Fruit fly (Drosophila melanogaster) whole organism, embryonic: ENCODE data around the gene CG15336.

Experiments
- Awh ChIP-seq: fragments of 200-800 bp; sonication (Bioruptor generic); IDR thresholded peaks from 2 replicates; pipeline ENCODE4, ENCODE4 v1.3.6; 2022; ENCODE audit warnings: missing biosample characterization, missing genetic modification characterization
- CG10147 ChIP-seq: fragments of 200-800 bp; sonication (Bioruptor generic); optimal IDR thresholded peaks from 2 replicates; lab custom pipeline; 2019; ENCODE audit warnings: missing biosample characterization, mild to moderate bottlenecking, missing genetic modification characterization, moderate library complexity
- CG10462 ChIP-seq: fragments of 200-800 bp; sonication (Bioruptor generic); optimal IDR thresholded peaks from 2 replicates; lab custom pipeline; 2016; ENCODE audit warnings: missing biosample characterization, missing genetic modification characterization
- CG12219 ChIP-seq: fragments of 200-800 bp; sonication (Bioruptor generic); optimal IDR thresholded peaks from 3 replicates; lab custom pipeline; 2018; ENCODE audit warnings: missing biosample characterization, mild to moderate bottlenecking, missing genetic modification characterization
- CG2199 ChIP-seq: fragments of 200-800 bp; sonication (Bioruptor generic); IDR thresholded peaks from 3 replicates; pipeline ENCODE4 v1.3.6; 2022; ENCODE audit warnings: missing biosample characterization, missing genetic modification characterization
- CG2202 ChIP-seq: fragments of 200-800 bp; sonication (Bioruptor generic); optimal IDR thresholded peaks from 2 replicates; lab custom pipeline; 2018; ENCODE audit warnings: missing biosample characterization, mild to moderate bottlenecking, missing genetic modification characterization
- CG32532 ChIP-seq: fragments of 200-800 bp; sonication (Bioruptor generic); IDR thresholded peaks from 2 replicates; pipeline ENCODE4 v1.3.6; 2022; ENCODE audit warnings: missing biosample characterization, missing genetic modification characterization
- CG3281 ChIP-seq: fragments of 200-800 bp; sonication (Bioruptor generic); optimal IDR thresholded peaks from 3 replicates; lab custom pipeline; 2017; ENCODE audit warnings: missing biosample characterization, mild to moderate bottlenecking, missing genetic modification characterization
- CG33557 ChIP-seq: fragments of 200-800 bp; sonication (Bioruptor generic); optimal IDR thresholded peaks from 2 replicates; lab custom pipeline; 2019; ENCODE audit warnings: missing biosample characterization, mild to moderate bottlenecking, missing genetic modification characterization, moderate library complexity
- CG6175 ChIP-seq: fragments of 200-800 bp; sonication (Bioruptor generic); IDR thresholded peaks from 3 replicates; pipeline ENCODE4 v1.3.6; 2022; ENCODE audit warnings: missing biosample characterization, missing genetic modification characterization
- CG6272 ChIP-seq: fragments of 200-800 bp; sonication (Bioruptor generic); IDR thresholded peaks from 2 replicates; pipeline ENCODE4 v1.3.6; 2022; ENCODE audit warnings: missing biosample characterization, missing genetic modification characterization
- CG7786 ChIP-seq: fragments of 200-800 bp; sonication (Bioruptor generic); optimal IDR thresholded peaks from 2 replicates; lab custom pipeline; 2016; ENCODE audit warnings: missing biosample characterization, missing genetic modification characterization
- CG8290 ChIP-seq, 3 experiments: fragments of 200-800 bp; sonication (Bioruptor generic); optimal IDR thresholded peaks; 2 replicates each; lab custom pipeline; 2016 to 2019; ENCODE audit warnings: missing biosample characterization in 3 of 3, missing genetic modification characterization in 3 of 3, mild to moderate bottlenecking in 2 of 3, moderate library complexity in 1 of 3
- CG9437 ChIP-seq: fragments of 200-800 bp; sonication (Bioruptor generic); optimal IDR thresholded peaks from 2 replicates; lab custom pipeline; 2018; ENCODE audit warnings: missing biosample characterization, mild to moderate bottlenecking, missing genetic modification characterization
- CrebB ChIP-seq: fragments of 200-800 bp; sonication (Bioruptor generic); optimal IDR thresholded peaks from 3 replicates; lab custom pipeline; 2018; ENCODE audit warnings: missing biosample characterization, mild to moderate bottlenecking, missing genetic modification characterization
- Fer1 ChIP-seq: fragments of 200-800 bp; sonication (Bioruptor generic); optimal IDR thresholded peaks from 2 replicates; lab custom pipeline; 2017; ENCODE audit warnings: missing biosample characterization, mild to moderate bottlenecking, missing genetic modification characterization
- HmgD ChIP-seq: fragments of 200-800 bp; sonication (Bioruptor generic); optimal IDR thresholded peaks from 3 replicates; lab custom pipeline; 2016; ENCODE audit warnings: missing biosample characterization, missing genetic modification characterization
- Hr51 ChIP-seq, 2 experiments: fragments of 200-800 bp; sonication (Bioruptor generic); optimal IDR thresholded peaks; 2 replicates in 1 of 2; 3 replicates in 1 of 2; lab custom pipeline; 2016 to 2018; ENCODE audit warnings: missing biosample characterization in 2 of 2, missing genetic modification characterization in 2 of 2, mild to moderate bottlenecking in 1 of 2, moderate library complexity in 1 of 2
- Lim3 ChIP-seq: fragments of 200-800 bp; sonication (Bioruptor generic); IDR thresholded peaks from 2 replicates; pipeline ENCODE4 v1.3.6; 2022; ENCODE audit warnings: missing biosample characterization, missing genetic modification characterization
- NC2α ChIP-seq: fragments of 200-800 bp; sonication (Bioruptor generic); optimal IDR thresholded peaks from 2 replicates; lab custom pipeline; 2016; ENCODE audit warnings: missing biosample characterization, missing genetic modification characterization
- Nf-YC ChIP-seq: fragments of 200-800 bp; optimal IDR thresholded peaks from 3 replicates; lab custom pipeline; 2019; ENCODE audit warnings: missing biosample characterization, mild to moderate bottlenecking, missing genetic modification characterization, moderate library complexity
- PHDP ChIP-seq: fragments of 200-800 bp; sonication (Bioruptor generic); optimal IDR thresholded peaks from 3 replicates; lab custom pipeline; 2018; ENCODE audit warnings: missing biosample characterization, mild to moderate bottlenecking, missing genetic modification characterization, moderate library complexity
- Poxn ChIP-seq: fragments of 200-800 bp; sonication (Bioruptor generic); IDR thresholded peaks from 2 replicates; pipeline ENCODE4 v1.3.6; 2022; ENCODE audit warnings: missing biosample characterization, missing genetic modification characterization
- Ravus ChIP-seq: fragments of 200-800 bp; sonication (Bioruptor generic); IDR thresholded peaks from 2 replicates; pipeline ENCODE4 v1.3.6; 2022; ENCODE audit warnings: missing biosample characterization, missing genetic modification characterization
- Sox100B ChIP-seq: fragments of 200-800 bp; sonication (Bioruptor generic); optimal IDR thresholded peaks from 3 replicates; lab custom pipeline; 2018; ENCODE audit warnings: missing biosample characterization, mild to moderate bottlenecking, missing genetic modification characterization
- TFAM ChIP-seq: fragments of 200-800 bp; sonication (Bioruptor generic); optimal IDR thresholded peaks from 2 replicates; lab custom pipeline; 2017; ENCODE audit warnings: missing biosample characterization, missing genetic modification characterization, inconsistent platforms
- Vsx1 ChIP-seq: fragments of 200-800 bp; sonication (Bioruptor generic); optimal IDR thresholded peaks from 2 replicates; lab custom pipeline; 2017; ENCODE audit warnings: missing biosample characterization, mild to moderate bottlenecking, missing genetic modification characterization, missing genetic modification reagents
- bbx ChIP-seq: fragments of 200-800 bp; sonication (Bioruptor generic); IDR thresholded peaks from 2 replicates; pipeline ENCODE4 v1.3.6; 2022; ENCODE audit warnings: missing biosample characterization, missing genetic modification characterization; ENCODE audit not compliant: partially characterized antibody
- btn ChIP-seq: fragments of 200-800 bp; sonication (Bioruptor generic); optimal IDR thresholded peaks from 2 replicates; lab custom pipeline; 2016; ENCODE audit warnings: missing biosample characterization, missing genetic modification characterization
- caup ChIP-seq: fragments of 200-800 bp; sonication (Bioruptor generic); optimal IDR thresholded peaks from 3 replicates; lab custom pipeline; 2017; ENCODE audit warnings: missing biosample characterization, mild to moderate bottlenecking, missing genetic modification characterization, moderate library complexity; ENCODE audit not compliant: severe bottlenecking
- chinmo ChIP-seq: fragments of 200-800 bp; sonication (Bioruptor generic); IDR thresholded peaks from 4 replicates; pipeline ENCODE4 v1.3.6; 2022; ENCODE audit warnings: missing biosample characterization, missing genetic modification characterization; ENCODE audit not compliant: partially characterized antibody
- cwo ChIP-seq: fragments of 200-800 bp; sonication (Bioruptor generic); optimal IDR thresholded peaks from 3 replicates; lab custom pipeline; 2017; ENCODE audit warnings: missing biosample characterization, missing genetic modification characterization, mild to moderate bottlenecking, moderate library complexity, missing genetic modification reagents
- eve ChIP-seq, 2 experiments: fragments of >200 bp; optimal IDR thresholded peaks; 2 replicates each; lab custom pipeline; 2017; ENCODE audit warnings: missing biosample characterization in 2 of 2, missing genetic modification characterization in 2 of 2
- exex ChIP-seq: fragments of 200-800 bp; sonication (Bioruptor generic); optimal IDR thresholded peaks from 4 replicates; lab custom pipeline; 2018; ENCODE audit warnings: missing biosample characterization, mild to moderate bottlenecking, missing genetic modification characterization, moderate library complexity
- gcm2 ChIP-seq: fragments of 200-800 bp; sonication (Bioruptor generic); optimal IDR thresholded peaks from 2 replicates; lab custom pipeline; 2016; ENCODE audit warnings: missing biosample characterization, missing genetic modification characterization
- hb ChIP-seq: fragments of 200-800 bp; sonication (Bioruptor generic); IDR thresholded peaks from 3 replicates; pipeline ENCODE4 v1.3.6; 2022; ENCODE audit warnings: missing biosample characterization, missing genetic modification characterization; ENCODE audit not compliant: partially characterized antibody
- knrl ChIP-seq: fragments of 200-800 bp; sonication (Bioruptor generic); IDR thresholded peaks from 3 replicates; pipeline ENCODE4 v1.3.6; 2022; ENCODE audit warnings: missing biosample characterization, missing genetic modification characterization; ENCODE audit not compliant: partially characterized antibody
- odd ChIP-seq: fragments of 200-800 bp; sonication (Bioruptor generic); optimal IDR thresholded peaks from 2 replicates; lab custom pipeline; 2017; ENCODE audit warnings: missing biosample characterization, mild to moderate bottlenecking, missing genetic modification characterization
- phol ChIP-seq: fragments of 200-800 bp; sonication (Bioruptor generic); optimal IDR thresholded peaks from 3 replicates; lab custom pipeline; 2018; ENCODE audit warnings: missing biosample characterization, mild to moderate bottlenecking, missing genetic modification characterization, moderate library complexity
- pnt ChIP-seq: fragments of 200-800 bp; sonication (Bioruptor generic); optimal IDR thresholded peaks from 3 replicates; lab custom pipeline; 2016; ENCODE audit warnings: missing biosample characterization, missing genetic modification characterization
- sima ChIP-seq: fragments of 200-800 bp; sonication (Bioruptor generic); optimal IDR thresholded peaks from 2 replicates; lab custom pipeline; 2016; ENCODE audit warnings: missing biosample characterization, missing genetic modification characterization
- slp2 ChIP-seq: fragments of 200-800 bp; sonication (Bioruptor generic); optimal IDR thresholded peaks from 2 replicates; lab custom pipeline; 2016; ENCODE audit warnings: missing biosample characterization, missing genetic modification characterization
- sob ChIP-seq: fragments of 200-800 bp; sonication (Bioruptor generic); IDR thresholded peaks from 2 replicates; pipeline ENCODE4 v1.3.6; 2022; ENCODE audit warnings: missing biosample characterization, missing genetic modification characterization
- tio ChIP-seq: fragments of 200-800 bp; sonication (Bioruptor generic); optimal IDR thresholded peaks from 2 replicates; lab custom pipeline; 2017; ENCODE audit warnings: missing biosample characterization, missing genetic modification characterization, inconsistent platforms
- tx ChIP-seq: fragments of 200-800 bp; sonication (Bioruptor generic); optimal IDR thresholded peaks from 2 replicates; lab custom pipeline; 2016; ENCODE audit warnings: missing biosample characterization, missing genetic modification characterization
- wek ChIP-seq: fragments of 200-800 bp; sonication (Bioruptor generic); optimal IDR thresholded peaks from 3 replicates; lab custom pipeline; 2018; ENCODE audit warnings: missing biosample characterization, mild to moderate bottlenecking, missing genetic modification characterization, moderate library complexity
- yki ChIP-seq: fragments of >200 bp; optimal IDR thresholded peaks from 3 replicates; lab custom pipeline; 2018
- zen2 ChIP-seq: fragments of 200-800 bp; sonication (Bioruptor generic); IDR thresholded peaks from 3 replicates; pipeline ENCODE4 v1.3.6; 2022; ENCODE audit warnings: missing biosample characterization, missing genetic modification characterization; ENCODE audit not compliant: partially characterized antibody

Gene CG15336

DNA sequence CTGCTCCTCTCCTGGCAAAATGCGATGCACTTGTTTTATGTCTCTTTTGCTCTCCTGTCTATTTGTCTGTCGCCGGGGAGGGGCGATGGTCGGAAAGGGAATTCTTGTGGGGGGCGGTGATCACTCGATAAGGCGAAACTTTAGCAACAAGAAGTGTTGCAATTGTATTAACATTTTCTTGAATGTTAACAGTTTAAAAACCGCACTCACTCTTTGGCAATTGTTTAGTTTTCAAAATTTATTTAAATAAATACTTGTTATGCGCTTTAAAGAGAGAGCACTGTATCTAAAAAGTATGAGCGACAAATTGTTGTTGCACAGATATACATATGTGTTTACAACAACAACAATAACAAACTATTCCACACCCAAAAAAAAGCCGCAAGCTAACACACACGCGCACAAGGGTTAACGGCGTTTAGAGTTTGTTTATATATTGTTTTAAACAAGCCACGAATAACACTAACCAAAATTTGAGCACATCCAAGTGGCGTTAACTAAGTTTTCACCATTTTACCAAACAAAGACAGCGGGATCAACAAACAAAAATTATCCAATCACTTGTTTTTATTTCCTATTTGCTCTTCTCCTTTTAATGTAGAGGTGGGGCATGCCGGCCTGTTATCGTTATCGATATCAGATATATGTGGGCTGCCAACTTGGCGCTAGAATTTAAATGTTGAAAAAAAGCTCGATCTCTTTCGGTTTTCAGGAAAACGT, 46.1 kb upstream of the CG15336 start, which contains the start of gene CG2258 (continued):
- TF ChIP-seq CG12219 = peak; percentile 86
- no peak for TF ChIP-seq HmgD (GFP tag; lab: Kevin White, UChicago)
- TF ChIP-seq sima (GFP tag; lab: Kevin White, UChicago) = no peak
- TF ChIP-seq CG10462 (GFP tag; lab: Kevin White, UChicago) = peak; percentile 1
- peak; percentile 37; the same call in 1 of the 2 replicates for TF ChIP-seq Poxn (GFP tag; lab: Robert Waterston, UW)
- TF ChIP-seq CG10147 (GFP tag; lab: Kevin White, UChicago) = peak; percentile 75
- peak; percentile 83 for TF ChIP-seq Sox100B (GFP tag; lab: Kevin White, UChicago)
- TF ChIP-seq zen2 (GFP tag; lab: Robert Waterston, UW) = 0 out of 3 replicates have a peak, but pooled peaks have one; percentile 15
- TF ChIP-seq cwo (GFP tag; lab: Kevin White, UChicago) = peak; percentile 74
- TF ChIP-seq sob = peak; percentile 86
- TF ChIP-seq CG33557 = peak; percentile 46
- peak; percentile 67 for TF ChIP-seq CG6272 (GFP tag; lab: Robert Waterston, UW)
- TF ChIP-seq btn = peak; percentile 69
- TF ChIP-seq Lim3 (GFP tag; lab: Robert Waterston, UW) = peak; percentile 43; the same call in 1 of the 2 replicates
- peak; percentile 74 for TF ChIP-seq CrebB
- peak; percentile 84 for TF ChIP-seq CG32532 (GFP tag; lab: Robert Waterston, UW)
- TF ChIP-seq phol (tag; lab: Kevin White, UChicago) = peak; percentile 85
- peak; percentile 20; the same call in 1 of the 2 replicates for TF ChIP-seq bbx (GFP tag; lab: Robert Waterston, UW)
- TF ChIP-seq Ravus (GFP tag; lab: Robert Waterston, UW) = peak; percentile 57
- TF ChIP-seq Awh = peak; percentile 76
- peak; percentile 46 for TF ChIP-seq exex
- TF ChIP-seq tx (GFP tag; lab: Kevin White, UChicago) = peak; percentile 62
- no peak for TF ChIP-seq yki (lab: Kevin White, UChicago)
- TF ChIP-seq chinmo = 0 out of 4 replicates have a peak, but pooled peaks have one; percentile 29
- TF ChIP-seq NC2α (GFP tag; lab: Kevin White, UChicago) = peak; percentile 58
- TF ChIP-seq TFAM = peak; percentile 7
- peak; percentile 67 for TF ChIP-seq Vsx1
- no peak for TF ChIP-seq eve (GFP tag; optimal IDR thresholded peaks at IDR 0.05; lab: Kevin White, UChicago)
- peak; percentile 67 for TF ChIP-seq Nf-YC (tag; lab: Kevin White, UChicago)
- TF ChIP-seq PHDP = peak; percentile 88
- TF ChIP-seq pnt (GFP tag; lab: Kevin White, UChicago) = no peak
- TF ChIP-seq CG9437 (GFP tag; lab: Kevin White, UChicago) = peak; percentile 70
- peak; percentile 71 for TF ChIP-seq tio
- peak; percentile 81 for TF ChIP-seq CG3281
- TF ChIP-seq knrl = no peak
- peak; percentile 75 for TF ChIP-seq caup (GFP tag; lab: Kevin White, UChicago)
- TF ChIP-seq odd (GFP tag; lab: Kevin White, UChicago) = peak; percentile 78
- TF ChIP-seq CG2199 (GFP tag; lab: Robert Waterston, UW) = 0 out of 3 replicates have a peak, but pooled peaks have one; percentile 49
- TF ChIP-seq hb = no peak
- no peak for TF ChIP-seq gcm2 (GFP tag; lab: Kevin White, UChicago)
- TF ChIP-seq slp2 (GFP tag; lab: Kevin White, UChicago) = peak; percentile 15
- no peak for TF ChIP-seq CG8290 (GFP tag; optimal IDR thresholded peaks at IDR 0.05; lab: Kevin White, UChicago)
- TF ChIP-seq CG8290 (tag; optimal IDR thresholded peaks at IDR 0.05; lab: Kevin White, UChicago) = peak; percentile 16 to 87
- TF ChIP-seq CG6175 (GFP tag; lab: Robert Waterston, UW) = peak; percentile 74; the same call in 1 of the 3 replicates
- TF ChIP-seq CG2202 (tag; lab: Kevin White, UChicago) = peak; percentile 49
- TF ChIP-seq CG7786 (GFP tag; lab: Kevin White, UChicago) = peak; percentile 72
- peak; percentile 44 to 85 for TF ChIP-seq Hr51 (GFP tag; optimal IDR thresholded peaks at IDR 0.05; lab: Kevin White, UChicago)
- TF ChIP-seq wek (GFP tag; lab: Kevin White, UChicago) = peak; percentile 64
- TF ChIP-seq Fer1 (GFP tag; lab: Kevin White, UChicago) = peak; percentile 83
